Fruit fly (Drosophila melanogaster) whole organism, embryonic: ENCODE measurements around the gene Cbl.

Experiments
- BEAF-32 ChIP-seq: fragments of 200-800 bp; sonication (Bioruptor generic); optimal IDR thresholded peaks from 3 replicates; lab custom pipeline; 2017; ENCODE audit warnings: missing biosample characterization, missing genetic modification characterization, mild to moderate bottlenecking, moderate library complexity, missing genetic modification reagents
- C15 ChIP-seq: fragments of 200-800 bp; sonication (Bioruptor generic); IDR thresholded peaks from 3 replicates; pipeline ENCODE4 v1.3.6; 2022; ENCODE audit warnings: missing biosample characterization, missing genetic modification characterization
- CG10267 ChIP-seq: fragments of 200-800 bp; sonication (Bioruptor generic); optimal IDR thresholded peaks from 2 replicates; lab custom pipeline; 2018; ENCODE audit warnings: missing biosample characterization, mild to moderate bottlenecking, missing genetic modification characterization, moderate library complexity
- CG10366 ChIP-seq: fragments of 200-800 bp; sonication (Bioruptor generic); IDR thresholded peaks from 2 replicates; pipeline ENCODE4 v1.3.6; 2022; ENCODE audit warnings: missing biosample characterization, missing genetic modification characterization
- CG10565 ChIP-seq: fragments of 200-800 bp; sonication (Bioruptor generic); optimal IDR thresholded peaks from 3 replicates; lab custom pipeline; 2016; ENCODE audit warnings: missing biosample characterization, mild to moderate bottlenecking, missing genetic modification characterization
- CG13287 ChIP-seq: fragments of 200-800 bp; sonication (Bioruptor generic); IDR thresholded peaks from 2 replicates; pipeline ENCODE4 v1.3.6; 2022; ENCODE audit warnings: missing biosample characterization, missing genetic modification characterization; ENCODE audit not compliant: partially characterized antibody
- CG1529 ChIP-seq: fragments of 200-800 bp; sonication (Bioruptor generic); optimal IDR thresholded peaks from 3 replicates; lab custom pipeline; 2018; ENCODE audit warnings: missing biosample characterization, missing genetic modification characterization
- CG31388 ChIP-seq: fragments of 200-800 bp; sonication (Bioruptor generic); optimal IDR thresholded peaks from 2 replicates; lab custom pipeline; 2016; ENCODE audit warnings: missing biosample characterization, missing genetic modification characterization
- CG33557 ChIP-seq: fragments of 200-800 bp; sonication (Bioruptor generic); optimal IDR thresholded peaks from 2 replicates; lab custom pipeline; 2019; ENCODE audit warnings: missing biosample characterization, mild to moderate bottlenecking, missing genetic modification characterization, moderate library complexity
- CG6272 ChIP-seq: fragments of 200-800 bp; sonication (Bioruptor generic); IDR thresholded peaks from 2 replicates; pipeline ENCODE4 v1.3.6; 2022; ENCODE audit warnings: missing biosample characterization, missing genetic modification characterization
- CG7839 ChIP-seq: fragments of 200-800 bp; sonication (Bioruptor generic); optimal IDR thresholded peaks from 3 replicates; lab custom pipeline; 2018; ENCODE audit warnings: missing biosample characterization, mild to moderate bottlenecking, missing genetic modification characterization, moderate library complexity
- CG8388 ChIP-seq: fragments of 200-800 bp; sonication (Bioruptor generic); optimal IDR thresholded peaks from 2 replicates; lab custom pipeline; 2019; ENCODE audit warnings: missing biosample characterization, mild to moderate bottlenecking, missing genetic modification characterization, moderate library complexity
- CG9817 ChIP-seq: fragments of 200-800 bp; sonication (Bioruptor generic); optimal IDR thresholded peaks from 2 replicates; lab custom pipeline; 2018; ENCODE audit warnings: missing biosample characterization, mild to moderate bottlenecking, missing genetic modification characterization, moderate library complexity
- Dbx ChIP-seq: fragments of 200-800 bp; sonication (Bioruptor generic); IDR thresholded peaks from 3 replicates; pipeline ENCODE4 v1.3.6; 2022; ENCODE audit warnings: missing biosample characterization, missing genetic modification characterization
- Dek ChIP-seq: fragments of 200-800 bp; sonication (Bioruptor generic); optimal IDR thresholded peaks from 3 replicates; lab custom pipeline; 2019; ENCODE audit warnings: missing biosample characterization, mild to moderate bottlenecking, missing genetic modification characterization, moderate library complexity
- Drgx ChIP-seq: fragments of 200-800 bp; sonication (Bioruptor generic); IDR thresholded peaks from 2 replicates; pipeline ENCODE4 v1.3.6; 2022; ENCODE audit warnings: missing biosample characterization, missing genetic modification characterization
- Ets97D ChIP-seq: fragments of 200-800 bp; sonication (Bioruptor generic); optimal IDR thresholded peaks from 3 replicates; lab custom pipeline; 2016; ENCODE audit warnings: missing biosample characterization, missing genetic modification characterization
- HHEX ChIP-seq: fragments of 200-800 bp; sonication (Bioruptor generic); optimal IDR thresholded peaks from 3 replicates; lab custom pipeline; 2017; ENCODE audit warnings: missing biosample characterization, mild to moderate bottlenecking, missing genetic modification characterization, missing genetic modification reagents
- HLH54F ChIP-seq: fragments of 200-800 bp; sonication (Bioruptor generic); optimal IDR thresholded peaks from 3 replicates; lab custom pipeline; 2016; ENCODE audit warnings: missing biosample characterization, missing genetic modification characterization
- Kr ChIP-seq: fragments of 200-800 bp; sonication (Bioruptor generic); optimal IDR thresholded peaks from 2 replicates; lab custom pipeline; 2017; ENCODE audit warnings: missing biosample characterization, mild to moderate bottlenecking, missing genetic modification characterization
- Meics ChIP-seq: fragments of 200-800 bp; sonication (Bioruptor generic); optimal IDR thresholded peaks from 2 replicates; lab custom pipeline; 2017; ENCODE audit warnings: missing biosample characterization, mild to moderate bottlenecking, missing genetic modification characterization
- Nf-YC ChIP-seq: fragments of 200-800 bp; optimal IDR thresholded peaks from 3 replicates; lab custom pipeline; 2019; ENCODE audit warnings: missing biosample characterization, mild to moderate bottlenecking, missing genetic modification characterization, moderate library complexity
- Poxn ChIP-seq: fragments of 200-800 bp; sonication (Bioruptor generic); IDR thresholded peaks from 2 replicates; pipeline ENCODE4 v1.3.6; 2022; ENCODE audit warnings: missing biosample characterization, missing genetic modification characterization
- Ravus ChIP-seq: fragments of 200-800 bp; sonication (Bioruptor generic); IDR thresholded peaks from 2 replicates; pipeline ENCODE4 v1.3.6; 2022; ENCODE audit warnings: missing biosample characterization, missing genetic modification characterization
- Vsx1 ChIP-seq: fragments of 200-800 bp; sonication (Bioruptor generic); optimal IDR thresholded peaks from 2 replicates; lab custom pipeline; 2017; ENCODE audit warnings: missing biosample characterization, mild to moderate bottlenecking, missing genetic modification characterization, missing genetic modification reagents
- al ChIP-seq: fragments of 200-800 bp; sonication (Bioruptor generic); IDR thresholded peaks from 2 replicates; pipeline ENCODE4 v1.3.6; 2022; ENCODE audit warnings: missing biosample characterization, missing genetic modification characterization
- bigmax ChIP-seq: fragments of 200-800 bp; sonication (Bioruptor generic); optimal IDR thresholded peaks from 2 replicates; lab custom pipeline; 2018; ENCODE audit warnings: missing biosample characterization, mild to moderate bottlenecking, missing genetic modification characterization
- chm ChIP-seq: fragments of 200-800 bp; sonication (Bioruptor generic); IDR thresholded peaks from 2 replicates; pipeline ENCODE4 v1.3.6; 2022; ENCODE audit warnings: missing biosample characterization, missing genetic modification characterization
- crp ChIP-seq, 2 experiments: fragments of 200-800 bp; sonication (Bioruptor generic); optimal IDR thresholded peaks; 2 replicates in 1 of 2; 3 replicates in 1 of 2; lab custom pipeline; 2017; ENCODE audit warnings: missing biosample characterization in 2 of 2, missing genetic modification characterization in 2 of 2, mild to moderate bottlenecking in 1 of 2, moderate library complexity in 1 of 2
- disco-r ChIP-seq: fragments of 200-800 bp; sonication (Bioruptor generic); optimal IDR thresholded peaks from 2 replicates; lab custom pipeline; 2016; ENCODE audit warnings: missing biosample characterization, missing genetic modification characterization
- exex ChIP-seq: fragments of 200-800 bp; sonication (Bioruptor generic); optimal IDR thresholded peaks from 4 replicates; lab custom pipeline; 2018; ENCODE audit warnings: missing biosample characterization, mild to moderate bottlenecking, missing genetic modification characterization, moderate library complexity
- gce ChIP-seq: fragments of 200-800 bp; sonication (Bioruptor generic); IDR thresholded peaks from 3 replicates; pipeline ENCODE4 v1.3.6; 2022; ENCODE audit warnings: missing biosample characterization, missing genetic modification characterization
- ham ChIP-seq: fragments of 200-800 bp; sonication (Bioruptor generic); IDR thresholded peaks from 2 replicates; pipeline ENCODE4 v1.3.6; 2022; ENCODE audit warnings: missing biosample characterization, missing genetic modification characterization
- hkb ChIP-seq, 2 experiments: fragments of 200-800 bp in 1 of 2; fragments of >200 bp in 1 of 2; sonication (Bioruptor generic) in 1 of 2; IDR thresholded peaks in 1 of 2; optimal IDR thresholded peaks in 1 of 2; 2 replicates each; pipeline versions ENCODE4 v1.3.6 to Lab custom; 2017 to 2022; ENCODE audit warnings: missing biosample characterization in 1 of 2, missing genetic modification characterization in 1 of 2
- kay ChIP-seq: fragments of 200-800 bp; sonication (Bioruptor generic); optimal IDR thresholded peaks from 2 replicates; lab custom pipeline; 2016; ENCODE audit warnings: missing biosample characterization, missing genetic modification characterization
- klu ChIP-seq: fragments of 200-800 bp; sonication (Bioruptor generic); IDR thresholded peaks from 2 replicates; pipeline ENCODE4 v1.3.6; 2022; ENCODE audit warnings: missing biosample characterization, missing genetic modification characterization
- kni ChIP-seq: fragments of 200-800 bp; sonication (Bioruptor generic); optimal IDR thresholded peaks from 3 replicates; lab custom pipeline; 2017; ENCODE audit warnings: mild to moderate bottlenecking, missing biosample characterization, missing genetic modification reagents, missing genetic modification characterization
- lmd ChIP-seq: fragments of 200-800 bp; sonication (Bioruptor generic); IDR thresholded peaks from 2 replicates; pipeline ENCODE4 v1.3.6; 2022; ENCODE audit warnings: missing biosample characterization, missing genetic modification characterization
- lola ChIP-seq, 3 experiments: fragments of >200 bp in 2 of 3; fragments of 200-800 bp in 1 of 3; sonication (Bioruptor generic) in 1 of 3; optimal IDR thresholded peaks; 2 replicates each; lab custom pipeline; 2017 to 2019; ENCODE audit warnings: missing biosample characterization in 3 of 3, missing genetic modification characterization in 3 of 3, mild to moderate bottlenecking in 1 of 3, moderate library complexity in 1 of 3
- org-1 ChIP-seq: fragments of 200-800 bp; sonication (Bioruptor generic); optimal IDR thresholded peaks from 2 replicates; lab custom pipeline; 2017; ENCODE audit warnings: missing biosample characterization, missing genetic modification characterization
- pho ChIP-seq: fragments of 200-800 bp; sonication (Bioruptor generic); optimal IDR thresholded peaks from 2 replicates; lab custom pipeline; 2016; ENCODE audit warnings: missing biosample characterization, missing genetic modification characterization
- prd ChIP-seq, 3 experiments: fragments of >200 bp in 2 of 3; fragments of 200-800 bp in 1 of 3; sonication (Bioruptor generic) in 1 of 3; optimal IDR thresholded peaks in 2 of 3; IDR thresholded peaks in 1 of 3; 2 replicates in 2 of 3; 3 replicates in 1 of 3; pipeline versions ENCODE4 v1.3.6 to Lab custom; 2017 to 2022; ENCODE audit warnings: missing biosample characterization in 1 of 3, missing genetic modification characterization in 1 of 3
- row ChIP-seq: fragments of 200-800 bp; sonication (Bioruptor generic); IDR thresholded peaks from 3 replicates; pipeline ENCODE4 v1.3.6; 2022; ENCODE audit warnings: missing biosample characterization, missing genetic modification characterization
- sna ChIP-seq: fragments of 200-800 bp; sonication (Bioruptor generic); IDR thresholded peaks from 2 replicates; pipeline ENCODE4 v1.3.6; 2022; ENCODE audit warnings: missing biosample characterization, missing genetic modification characterization; ENCODE audit not compliant: partially characterized antibody
- tio ChIP-seq: fragments of 200-800 bp; sonication (Bioruptor generic); optimal IDR thresholded peaks from 2 replicates; lab custom pipeline; 2017; ENCODE audit warnings: missing biosample characterization, missing genetic modification characterization, inconsistent platforms
- wek ChIP-seq: fragments of 200-800 bp; sonication (Bioruptor generic); optimal IDR thresholded peaks from 3 replicates; lab custom pipeline; 2018; ENCODE audit warnings: missing biosample characterization, mild to moderate bottlenecking, missing genetic modification characterization, moderate library complexity
- zen ChIP-seq: fragments of 200-800 bp; sonication (Bioruptor generic); optimal IDR thresholded peaks from 3 replicates; lab custom pipeline; 2018; ENCODE audit warnings: missing biosample characterization, mild to moderate bottlenecking, missing genetic modification characterization, moderate library complexity
- zfh2 ChIP-seq: fragments of 200-800 bp; sonication (Bioruptor generic); optimal IDR thresholded peaks from 2 replicates; lab custom pipeline; 2016; ENCODE audit warnings: missing biosample characterization, missing genetic modification characterization

The Cbl gene

dm6 chr3L:8440771-8441549 is 16.2 kb downstream of the Cbl start (continued):
- TF ChIP-seq chm (GFP tag; lab: Robert Waterston, UW), result no peak
- TF ChIP-seq ham, result no peak
- no peak for TF ChIP-seq Dek (tag; lab: Kevin White, UChicago)
- peak; percentile 37 for TF ChIP-seq tio (GFP tag; lab: Kevin White, UChicago)
- TF ChIP-seq HHEX (GFP tag; lab: Kevin White, UChicago), result no peak
- peak; percentile 91 for TF ChIP-seq Drgx (GFP tag; lab: Robert Waterston, UW)
- no peak for TF ChIP-seq exex (tag; lab: Kevin White, UChicago)
- no peak for TF ChIP-seq Kr (GFP tag; lab: Kevin White, UChicago)
- no peak for TF ChIP-seq klu (GFP tag; lab: Robert Waterston, UW)
- TF ChIP-seq CG33557 (GFP tag; lab: Kevin White, UChicago), result no peak
- TF ChIP-seq CG8388, result peak; percentile 28
- no peak for TF ChIP-seq lola (GFP tag; optimal IDR thresholded peaks at IDR 0.05; lab: Kevin White, UChicago)
- no peak for TF ChIP-seq wek (GFP tag; lab: Kevin White, UChicago)
- TF ChIP-seq zfh2 (GFP tag; lab: Kevin White, UChicago), result peak; percentile 21
- TF ChIP-seq org-1 (GFP tag; lab: Kevin White, UChicago), result no peak
- no peak for TF ChIP-seq sna
- TF ChIP-seq C15, result no peak
- no peak for TF ChIP-seq gce (GFP tag; lab: Robert Waterston, UW)
- TF ChIP-seq al, result no peak
- no peak for TF ChIP-seq CG31388 (GFP tag; lab: Kevin White, UChicago)
- no peak for TF ChIP-seq crp (GFP tag; optimal IDR thresholded peaks at IDR 0.05; lab: Kevin White, UChicago)
- no peak for TF ChIP-seq CG6272 (GFP tag; lab: Robert Waterston, UW)
- no peak for TF ChIP-seq CG9817 (tag; lab: Kevin White, UChicago)
- TF ChIP-seq CG7839 (tag; lab: Kevin White, UChicago), result no peak
- TF ChIP-seq disco-r (GFP tag; lab: Kevin White, UChicago), result no peak
- peak; percentile 47; the same call in 2 of the 3 replicates for TF ChIP-seq row (GFP tag; lab: Robert Waterston, UW)
- TF ChIP-seq Vsx1 (GFP tag; lab: Kevin White, UChicago), result peak; percentile 4
- no peak for TF ChIP-seq BEAF-32
- no peak for TF ChIP-seq kni (GFP tag; lab: Kevin White, UChicago)
- TF ChIP-seq bigmax (GFP tag; lab: Kevin White, UChicago), result no peak
- no peak for TF ChIP-seq CG13287 (GFP tag; lab: Robert Waterston, UW)
- peak; percentile 63 for TF ChIP-seq Meics
- no peak for TF ChIP-seq Poxn (GFP tag; lab: Robert Waterston, UW)
- peak; percentile 21 for TF ChIP-seq CG10267
- TF ChIP-seq Nf-YC, result no peak
- TF ChIP-seq CG10565, result no peak
- TF ChIP-seq kay (GFP tag; lab: Kevin White, UChicago), result no peak
- no peak for TF ChIP-seq Ravus
- no peak for TF ChIP-seq lmd (GFP tag; lab: Robert Waterston, UW)
- TF ChIP-seq Ets97D (GFP tag; lab: Kevin White, UChicago), result peak; percentile 6
- peak; percentile 16 for TF ChIP-seq pho (GFP tag; lab: Kevin White, UChicago)
- peak; percentile 38 for TF ChIP-seq HLH54F (GFP tag; lab: Kevin White, UChicago)
- TF ChIP-seq Dbx (GFP tag; lab: Robert Waterston, UW), result no peak; the same call in 2 of the 3 replicates
- no peak for TF ChIP-seq prd (optimal IDR thresholded peaks at IDR 0.05; lab: Kevin White, UChicago)
- no peak for TF ChIP-seq prd (GFP tag; IDR thresholded peaks at IDR 0.05; lab: Robert Waterston, UW)
- 0 out of 2 replicates have a peak, but pooled peaks have one; percentile 35 for TF ChIP-seq CG10366 (GFP tag; lab: Robert Waterston, UW)
- no peak for TF ChIP-seq CG1529 (GFP tag; lab: Kevin White, UChicago)
- no peak for TF ChIP-seq zen (tag; lab: Kevin White, UChicago)
- TF ChIP-seq hkb (optimal IDR thresholded peaks at IDR 0.05; lab: Kevin White, UChicago), result no peak
- TF ChIP-seq hkb (GFP tag; IDR thresholded peaks at IDR 0.05; lab: Robert Waterston, UW), result peak; percentile 46
